Fruit fly (Drosophila melanogaster): ENCODE measurements around the gene LeuRS.

The LeuRS gene

dm6 chr2L:3532973-3533525 is 18.6 kb upstream of the LeuRS start (continued):
- peak; percentile 44 to 76 for TF ChIP-seq chif (GFP tag; optimal IDR thresholded peaks at IDR 0.05)
- TF ChIP-seq CG9215 (GFP tag; IDR thresholded peaks at IDR 0.05), result no peak
- peak; percentile 47 for TF ChIP-seq lmd (GFP tag; IDR thresholded peaks at IDR 0.05)
- TF ChIP-seq Hr3 (GFP tag; optimal IDR thresholded peaks at IDR 0.05), result peak; percentile 11
- no peak for TF ChIP-seq CG6683 (GFP tag; optimal IDR thresholded peaks at IDR 0.05)
- no peak for TF ChIP-seq Dfd (GFP tag; optimal IDR thresholded peaks at IDR 0.05)
- TF ChIP-seq gem (tag; optimal IDR thresholded peaks at IDR 0.05), result peak; percentile 67
- TF ChIP-seq eyg (GFP tag; optimal IDR thresholded peaks at IDR 0.05), result no peak
- no peak for TF ChIP-seq CG3281 (GFP tag; optimal IDR thresholded peaks at IDR 0.05)
- no peak for TF ChIP-seq Fer1 (GFP tag; optimal IDR thresholded peaks at IDR 0.05)
- TF ChIP-seq peb (GFP tag; IDR thresholded peaks at IDR 0.05), result no peak
- TF ChIP-seq twi (tag; optimal IDR thresholded peaks at IDR 0.05), result peak; percentile 43
- no peak for TF ChIP-seq crol (GFP tag; IDR thresholded peaks at IDR 0.05)
- no peak for TF ChIP-seq sug (tag; optimal IDR thresholded peaks at IDR 0.05)
- TF ChIP-seq Xbp1 (GFP tag; optimal IDR thresholded peaks at IDR 0.05), result peak; percentile 51
- no peak for TF ChIP-seq Dip2 (GFP tag; IDR thresholded peaks at IDR 0.05)
- peak; percentile 36 for TF ChIP-seq CG10267 (tag; optimal IDR thresholded peaks at IDR 0.05)
- TF ChIP-seq Rfx (GFP tag; IDR thresholded peaks at IDR 0.05), result no peak
- peak; percentile 52 for TF ChIP-seq fd96Cb (tag; optimal IDR thresholded peaks at IDR 0.05)
- TF ChIP-seq Meics (GFP tag; optimal IDR thresholded peaks at IDR 0.05), result no peak
- TF ChIP-seq sr (GFP tag; IDR thresholded peaks at IDR 0.05), result no peak
- TF ChIP-seq Sry-δ (GFP tag; optimal IDR thresholded peaks at IDR 0.05), result no peak
- TF ChIP-seq Myb (GFP tag; optimal IDR thresholded peaks at IDR 0.05), result no peak
- no peak for TF ChIP-seq CG5953 (GFP tag; IDR thresholded peaks at IDR 0.05)
- no peak for TF ChIP-seq CG3726 (GFP tag; IDR thresholded peaks at IDR 0.05)
- no peak for TF ChIP-seq prd (optimal IDR thresholded peaks at IDR 0.05)
- TF ChIP-seq prd (GFP tag; IDR thresholded peaks at IDR 0.05), result peak; percentile 95
- TF ChIP-seq CG5180 (GFP tag; optimal IDR thresholded peaks at IDR 0.05), result no peak
- no peak for TF ChIP-seq ase (GFP tag; IDR thresholded peaks at IDR 0.05)
- TF ChIP-seq CG33557 (GFP tag; optimal IDR thresholded peaks at IDR 0.05), result no peak
- peak; percentile 84 for TF ChIP-seq CG8765 (GFP tag; IDR thresholded peaks at IDR 0.05)
- no peak for TF ChIP-seq CG17385 (GFP tag; optimal IDR thresholded peaks at IDR 0.05)
- no peak for TF ChIP-seq CG11093 (GFP tag; IDR thresholded peaks at IDR 0.05)
- peak; percentile 11 for TF ChIP-seq dm (GFP tag; optimal IDR thresholded peaks at IDR 0.05)
- TF ChIP-seq pros (GFP tag; optimal IDR thresholded peaks at IDR 0.05), result no peak
- TF ChIP-seq zfh1 (GFP tag; IDR thresholded peaks at IDR 0.05), result peak; percentile 79
- TF ChIP-seq CG7745 (tag; optimal IDR thresholded peaks at IDR 0.05), result no peak
- no peak for TF ChIP-seq Sox100B (GFP tag; optimal IDR thresholded peaks at IDR 0.05)
- TF ChIP-seq pzg (GFP tag; optimal IDR thresholded peaks at IDR 0.05), result no peak
- no peak for TF ChIP-seq CG31224 (GFP tag; IDR thresholded peaks at IDR 0.05)
- no peak; the same call in 1 of the 2 replicates for TF ChIP-seq MBD-R2 (GFP tag; IDR thresholded peaks at IDR 0.05)
- peak; percentile 15 for TF ChIP-seq dmrt99B (tag; optimal IDR thresholded peaks at IDR 0.05)
- TF ChIP-seq B-H2 (GFP tag; optimal IDR thresholded peaks at IDR 0.05), result no peak
- TF ChIP-seq CG11695 (GFP tag; IDR thresholded peaks at IDR 0.05), result no peak
- TF ChIP-seq nom (GFP tag; optimal IDR thresholded peaks at IDR 0.05), result no peak
- no peak for TF ChIP-seq luna (GFP tag; optimal IDR thresholded peaks at IDR 0.05)
- TF ChIP-seq yki (optimal IDR thresholded peaks at IDR 0.05), result no peak
- TF ChIP-seq cwo (GFP tag; optimal IDR thresholded peaks at IDR 0.05), result no peak
- no peak for TF ChIP-seq dati (GFP tag; IDR thresholded peaks at IDR 0.05)
- no peak for TF ChIP-seq CG11723 (GFP tag; optimal IDR thresholded peaks at IDR 0.05)
- TF ChIP-seq HmgZ (tag; optimal IDR thresholded peaks at IDR 0.05), result no peak
- no peak for TF ChIP-seq crc (GFP tag; optimal IDR thresholded peaks at IDR 0.05)
